Fruit fly (Drosophila melanogaster): Measurements from ENCODE around the gene RhoGEF64C.

DNA sequence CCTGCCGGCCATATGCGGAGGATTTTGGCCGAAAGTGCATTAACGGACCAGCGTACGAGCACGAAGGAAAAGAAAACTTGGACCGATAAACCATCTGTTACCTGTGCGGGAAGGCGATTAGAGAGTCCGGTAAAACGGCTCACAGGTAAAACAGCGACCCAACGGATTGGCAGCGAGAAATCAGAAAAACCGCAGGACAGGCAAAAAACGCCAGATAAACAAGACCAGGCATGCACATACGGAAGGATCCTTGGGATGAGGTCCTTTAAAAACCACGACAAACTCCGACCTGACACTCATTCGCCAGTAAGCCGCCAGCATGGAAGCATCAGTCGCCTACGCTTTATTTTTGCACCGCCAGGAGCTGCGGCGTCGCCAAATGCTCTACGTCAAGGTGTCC lies 15.1 kb upstream of the RhoGEF64C start, which contains the start of gene CG34266:
- no peak for TF ChIP-seq usp (GFP tag; optimal IDR thresholded peaks at IDR 0.05)
- no peak for TF ChIP-seq Dll (optimal IDR thresholded peaks at IDR 0.05)
- TF ChIP-seq EcR (GFP tag; optimal IDR thresholded peaks at IDR 0.05): no peak
- no peak for TF ChIP-seq psq (optimal IDR thresholded peaks at IDR 0.05)
- no peak for TF ChIP-seq CG8478 (optimal IDR thresholded peaks at IDR 0.05)
- TF ChIP-seq pan (optimal IDR thresholded peaks at IDR 0.05): no peak
